Worm (Caenorhabditis elegans) whole organism, L4 larva: ENCODE data around the gene H29C22.1.

Experiments used
- aha-1 ChIP-seq: fragments of 150-350 bp; peaks from one replicate; lab custom pipeline; 2014; ENCODE audit warnings: missing biosample characterization, missing genetic modification characterization
- aly-2 ChIP-seq: sonication (generic microtip); optimal IDR thresholded peaks from 2 replicates; lab custom pipeline; 2018; ENCODE audit warnings: missing biosample characterization, missing genetic modification characterization
- ama-1 ChIP-seq: fragments of 150-350 bp; optimal IDR thresholded peaks from 2 replicates; lab custom pipeline; 2014; ENCODE audit warnings: inconsistent platforms, mixed read lengths
- daf-12 ChIP-seq: fragments of 150-350 bp; optimal IDR thresholded peaks from 2 replicates; lab custom pipeline; 2014; ENCODE audit warnings: missing biosample characterization, missing genetic modification reagents, missing genetic modification characterization
- hlh-11 ChIP-seq: fragments of 200-800 bp; sonication (Bioruptor generic); optimal IDR thresholded peaks from 2 replicates; lab custom pipeline; 2018; ENCODE audit warnings: mild to moderate bottlenecking, missing genetic modification characterization, missing compliant biosample characterization
- hlh-30 ChIP-seq: sonication (generic microtip); optimal IDR thresholded peaks from 2 replicates; lab custom pipeline; 2017; ENCODE audit warnings: antibody characterized with exemption, mild to moderate bottlenecking, missing genetic modification characterization, missing compliant biosample characterization; ENCODE audit not compliant: insufficient read depth
- hmg-1.1 ChIP-seq: fragments of 200-800 bp; sonication (Bioruptor generic); IDR thresholded peaks from 2 replicates; pipeline ENCODE4 v1.3.6; 2022; ENCODE audit warnings: missing genetic modification reagents, missing genetic modification characterization, missing compliant biosample characterization
- lim-7 ChIP-seq: fragments of 200-800 bp; sonication (Bioruptor generic); IDR thresholded peaks from 2 replicates; pipeline ENCODE4 v1.3.6; 2022; ENCODE audit warnings: missing genetic modification characterization, missing compliant biosample characterization
- lin-1 ChIP-seq: fragments of 200-800 bp; sonication (Bioruptor generic); IDR thresholded peaks from 2 replicates; pipeline ENCODE4 v1.3.6; 2022; ENCODE audit warnings: missing genetic modification reagents, missing genetic modification characterization, missing compliant biosample characterization
- lin-29 ChIP-seq: fragments of 200-800 bp; sonication (Bioruptor generic); IDR thresholded peaks from 2 replicates; pipeline ENCODE4 v1.3.6; 2022; ENCODE audit warnings: missing genetic modification reagents, missing genetic modification characterization, missing compliant biosample characterization
- lir-3 ChIP-seq: sonication (generic microtip); optimal IDR thresholded peaks from 2 replicates; lab custom pipeline; 2016; ENCODE audit warnings: mild to moderate bottlenecking, missing genetic modification characterization, missing compliant biosample characterization
- lsy-2 ChIP-seq, 2 experiments: fragments of 150-350 bp in 1 of 2; sonication (generic microtip) in 1 of 2; optimal IDR thresholded peaks; 2 replicates each; lab custom pipeline; 2014 to 2017; ENCODE audit warnings: missing biosample characterization in 2 of 2, missing genetic modification characterization in 2 of 2
- madf-5 ChIP-seq, 2 experiments: fragments of 200-800 bp; sonication (Bioruptor generic); IDR thresholded peaks; 2 replicates each; pipeline ENCODE4 v1.3.6; 2022; ENCODE audit warnings: missing compliant biosample characterization in 2 of 2, missing genetic modification characterization in 2 of 2
- mdl-1 ChIP-seq, 2 experiments: fragments of 150-350 bp in 1 of 2; sonication (generic microtip) in 1 of 2; optimal IDR thresholded peaks; 2 replicates each; lab custom pipeline; 2014 to 2017; ENCODE audit warnings: missing biosample characterization in 2 of 2, missing genetic modification characterization in 2 of 2
- mxl-2 ChIP-seq: fragments of 200-800 bp; sonication (Bioruptor generic); conservative IDR thresholded peaks from 2 replicates; pipeline ENCODE4 v1.3.6; 2022; ENCODE audit warnings: missing genetic modification reagents, missing genetic modification characterization, missing compliant biosample characterization
- mxl-3 ChIP-seq: fragments of 200-800 bp; sonication (Bioruptor generic); optimal IDR thresholded peaks from 2 replicates; lab custom pipeline; 2018; ENCODE audit warnings: mild to moderate bottlenecking, missing genetic modification characterization, missing compliant biosample characterization
- nhr-11 ChIP-seq: fragments of 150-350 bp; optimal IDR thresholded peaks from 2 replicates; lab custom pipeline; 2014; ENCODE audit warnings: missing biosample characterization, missing genetic modification characterization
- nhr-237 ChIP-seq: sonication (generic microtip); optimal IDR thresholded peaks from 2 replicates; lab custom pipeline; 2017; ENCODE audit warnings: missing biosample characterization, missing genetic modification characterization
- nhr-48 ChIP-seq: sonication (generic microtip); optimal IDR thresholded peaks from 2 replicates; lab custom pipeline; 2016; ENCODE audit warnings: mild to moderate bottlenecking, missing genetic modification characterization, missing compliant biosample characterization
- nhr-6 ChIP-seq: fragments of 150-350 bp; optimal IDR thresholded peaks from 2 replicates; lab custom pipeline; 2014; ENCODE audit warnings: missing biosample characterization, missing genetic modification characterization
- nhr-77 ChIP-seq: fragments of 150-350 bp; optimal IDR thresholded peaks from 2 replicates; lab custom pipeline; 2014; ENCODE audit warnings: missing biosample characterization, missing genetic modification characterization
- php-3 ChIP-seq: fragments of 200-800 bp; sonication (Bioruptor generic); IDR thresholded peaks from 2 replicates; pipeline ENCODE4 v1.3.6; 2022; ENCODE audit warnings: missing genetic modification reagents, missing genetic modification characterization, missing compliant biosample characterization
- set-16 ChIP-seq: fragments of 200-800 bp; sonication (Bioruptor generic); IDR thresholded peaks from 2 replicates; pipeline ENCODE4 v1.3.6; 2022; ENCODE audit warnings: missing genetic modification reagents, missing genetic modification characterization, missing compliant biosample characterization
- spr-1 ChIP-seq: sonication (generic microtip); optimal IDR thresholded peaks from 2 replicates; lab custom pipeline; 2016; ENCODE audit warnings: mild to moderate bottlenecking, missing genetic modification characterization, missing compliant biosample characterization
- spr-3 ChIP-seq: fragments of 200-800 bp; sonication (Bioruptor generic); optimal IDR thresholded peaks from 2 replicates; lab custom pipeline; 2018; ENCODE audit warnings: mild to moderate bottlenecking, missing genetic modification characterization, missing compliant biosample characterization
- tag-97 ChIP-seq: fragments of 200-800 bp; sonication (Bioruptor generic); IDR thresholded peaks from 2 replicates; pipeline ENCODE4 v1.3.6; 2022; ENCODE audit warnings: missing genetic modification characterization, missing compliant biosample characterization
- unc-62 ChIP-seq, 3 experiments: fragments of 150-350 bp in 1 of 3; sonication (generic microtip); optimal IDR thresholded peaks in 2 of 3; peaks in 1 of 3; 1 replicate in 1 of 3; 2 replicates in 2 of 3; lab custom pipeline; 2014 to 2017; ENCODE audit warnings: missing biosample characterization in 3 of 3, missing genetic modification characterization in 3 of 3, missing genetic modification reagents in 3 of 3, missing genotype in 1 of 3
- vab-7 ChIP-seq: fragments of 200-800 bp; sonication (Bioruptor generic); IDR thresholded peaks from 2 replicates; pipeline ENCODE4 v1.3.6; 2022; ENCODE audit warnings: missing genetic modification reagents, missing genetic modification characterization, missing compliant biosample characterization
- zfp-2 ChIP-seq: sonication (generic microtip); optimal IDR thresholded peaks from 2 replicates; lab custom pipeline; 2016; ENCODE audit warnings: mild to moderate bottlenecking, missing genetic modification characterization, missing compliant biosample characterization
- zfp-3 ChIP-seq: fragments of 200-800 bp; sonication (Bioruptor generic); conservative IDR thresholded peaks from 2 replicates; pipeline ENCODE4 v1.3.6; 2022; ENCODE audit warnings: missing genetic modification reagents, missing genetic modification characterization, missing compliant biosample characterization

Gene H29C22.1

DNA sequence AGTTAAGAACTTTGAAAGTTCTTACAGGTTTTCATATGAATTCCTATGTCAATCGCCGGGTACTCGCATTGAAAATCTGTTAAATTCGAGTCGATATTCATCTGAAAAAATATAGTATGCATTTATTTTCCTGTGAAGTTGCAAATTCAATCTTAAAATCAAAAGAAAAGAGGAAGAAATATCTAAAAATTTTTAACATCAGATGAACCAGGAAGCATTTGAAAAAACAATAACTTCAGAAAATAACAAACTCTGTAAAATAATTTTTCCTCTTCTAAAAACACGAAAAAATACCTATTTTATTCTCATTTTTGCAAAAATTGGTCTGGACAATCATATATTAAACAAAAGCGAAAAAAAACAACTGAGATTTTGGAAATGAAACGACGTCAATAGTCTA, 8.0 kb upstream of the H29C22.1 start, which contains the start of gene npr-7:
npr-7 (minus strand) TSS at position 101 of the 400 bp plus-strand sequence.
- TF ChIP-seq nhr-11 (no peak), mdl-1 (tag; optimal IDR thresholded peaks at IDR 0.05; lab: Kevin White, UChicago) (no peak), mxl-2 (GFP tag; lab: Robert Waterston, UW) (no peak), set-16 (GFP tag; lab: Robert Waterston, UW) (no peak), hlh-11 (no peak), lsy-2 (tag; optimal IDR thresholded peaks at IDR 0.05; lab: Kevin White, UChicago) (no peak), daf-12 (tag; lab: Kevin White, UChicago) (no peak), nhr-237 (tag; lab: Kevin White, UChicago) (no peak), lir-3 (tag; lab: Kevin White, UChicago) (no peak), spr-3 (GFP tag; lab: Kevin White, UChicago) (no peak), hmg-1.1 (GFP tag; lab: Robert Waterston, UW) (no peak), ama-1 (no peak), madf-5 (GFP tag; IDR thresholded peaks at IDR 0.05; lab: Robert Waterston, UW) (no peak)

DNA sequence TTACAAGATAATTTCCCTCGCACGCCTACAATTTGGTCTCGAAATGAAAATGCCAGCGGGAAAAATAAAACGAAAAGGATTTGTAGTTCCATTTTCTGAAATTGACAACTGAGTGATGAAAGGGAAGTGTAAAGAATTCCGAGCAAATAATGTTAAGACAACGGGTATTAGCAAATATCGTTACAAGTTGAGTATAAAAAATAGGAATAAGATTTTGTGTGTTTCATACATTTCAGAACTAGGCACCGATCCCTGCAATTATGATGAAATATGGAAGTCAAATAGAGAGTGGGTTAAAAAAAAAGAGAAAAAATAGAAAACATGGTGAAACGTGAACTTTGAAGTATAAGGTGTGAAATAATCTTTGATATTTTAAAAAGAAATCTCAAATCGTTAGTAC, 3.3 kb upstream of the H29C22.1 start, which contains the start of gene ttr-38:
ttr-38 (minus strand) TSS at position 101 of the 400 bp plus-strand sequence.
- TF ChIP-seq aly-2: no peak
- TF ChIP-seq, all 104 proteins: peak for 0

DNA sequence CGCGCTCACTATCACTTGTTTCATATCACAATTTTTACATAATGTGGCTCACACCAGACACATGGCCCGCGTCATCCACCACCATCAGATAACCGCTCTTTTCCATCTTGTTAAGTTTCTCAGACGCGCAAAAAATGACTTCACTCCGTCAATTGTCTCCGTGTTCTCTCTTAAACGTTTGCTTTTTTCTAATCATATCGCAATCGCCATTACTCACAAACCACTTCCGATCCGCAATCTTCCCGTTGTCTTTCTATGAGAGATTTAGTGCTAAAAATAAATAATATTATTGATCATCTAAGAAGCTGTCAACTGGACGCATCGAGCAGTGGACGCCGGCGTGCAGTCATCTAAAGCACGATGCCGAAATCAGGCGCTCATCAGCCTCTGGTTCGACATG, 7.7 kb downstream of the H29C22.1 start, which contains the start of gene tmc-2:
tmc-2 (plus strand) TSS at position 301 of the 400 bp plus-strand sequence.
- no peak for TF ChIP-seq lin-29 (GFP tag; lab: Robert Waterston, UW)
- TF ChIP-seq lin-1 (GFP tag; lab: Robert Waterston, UW): no peak
- no peak for TF ChIP-seq vab-7 (GFP tag; lab: Robert Waterston, UW)
- no peak for TF ChIP-seq spr-1 (tag; lab: Kevin White, UChicago)
- no peak for TF ChIP-seq zfp-3 (GFP tag; lab: Robert Waterston, UW)
- TF ChIP-seq, all 104 proteins: peak for 0

DNA sequence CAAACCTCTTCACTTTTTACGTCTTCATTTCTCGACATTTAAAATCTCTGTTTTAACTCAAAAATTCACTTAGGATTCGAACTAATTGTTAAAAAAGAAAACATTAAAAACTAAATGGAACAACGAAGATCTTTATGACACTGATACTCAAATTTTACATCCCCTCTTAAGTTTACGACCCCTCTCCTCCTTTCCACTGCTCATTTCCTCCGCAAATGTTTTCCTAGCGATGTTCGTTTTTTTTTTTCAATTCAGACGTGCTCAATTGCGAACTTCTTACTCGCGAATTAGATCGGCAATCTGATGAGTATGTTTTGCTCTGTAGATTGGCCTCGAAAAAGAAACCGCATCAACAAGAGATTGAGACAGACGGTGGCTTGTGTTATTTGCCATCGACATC, 8.4 kb downstream of the H29C22.1 start:
- no peak for TF ChIP-seq spr-3 (GFP tag; lab: Kevin White, UChicago)
- peak in 1 of 2 experiments; percentile 95 for TF ChIP-seq unc-62 (GFP tag; optimal IDR thresholded peaks at IDR 0.05 in 1 of 2; lab: Kevin White, UChicago)
- no peak for TF ChIP-seq unc-62 (tag; optimal IDR thresholded peaks at IDR 0.05; lab: Kevin White, UChicago)

DNA sequence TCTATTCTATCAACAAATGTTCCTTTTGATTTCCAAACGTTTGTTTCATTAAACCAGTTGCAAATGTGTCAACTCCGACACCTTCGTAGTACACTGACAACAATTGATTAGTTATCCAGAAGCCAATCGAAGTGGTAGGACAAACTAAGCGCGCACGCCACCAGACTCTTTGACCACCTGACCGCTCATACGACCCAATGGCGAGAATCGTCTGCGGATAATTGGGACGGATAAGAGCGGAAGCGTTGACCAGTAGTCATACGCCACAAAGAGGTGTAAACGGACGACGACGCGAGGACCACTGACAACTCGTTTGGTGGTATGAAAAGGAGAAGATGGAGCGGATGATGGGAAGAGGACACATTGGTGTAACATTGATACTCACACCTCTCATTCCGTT, 10.7 kb downstream of the H29C22.1 start:
- peak; percentile 33 for TF ChIP-seq hlh-30
- no peak for TF ChIP-seq tag-97 (GFP tag; lab: Robert Waterston, UW)
- TF ChIP-seq mxl-3: no peak
- peak in 1 of 2 experiments; percentile 60 for TF ChIP-seq unc-62 (GFP tag; optimal IDR thresholded peaks at IDR 0.05 in 1 of 2; lab: Kevin White, UChicago)
- no peak for TF ChIP-seq unc-62 (tag; optimal IDR thresholded peaks at IDR 0.05; lab: Kevin White, UChicago)
- peak; percentile 28 for TF ChIP-seq hlh-11
- TF ChIP-seq aha-1 (tag; lab: Kevin White, UChicago): peak; percentile 49
- no peak for TF ChIP-seq lin-29 (GFP tag; lab: Robert Waterston, UW)
- no peak for TF ChIP-seq zfp-2 (tag; lab: Kevin White, UChicago)

DNA sequence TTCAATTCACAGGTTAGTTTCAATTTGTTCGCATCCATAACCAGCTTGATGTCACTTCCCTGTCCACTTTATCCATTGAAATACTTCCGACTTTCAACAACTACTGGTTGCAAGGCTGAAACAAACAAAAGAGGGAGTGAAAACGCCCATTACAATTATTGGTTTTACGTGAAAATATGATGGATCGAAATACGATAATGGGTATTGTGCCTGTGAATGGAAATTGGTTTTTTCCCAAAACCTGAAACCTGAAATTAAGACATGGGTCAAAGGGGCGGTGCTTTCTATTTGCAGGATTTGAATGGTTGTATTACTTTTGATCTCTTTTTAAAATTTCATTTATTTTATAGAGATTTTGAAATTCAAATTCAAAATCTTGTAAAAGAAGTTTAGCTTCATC, 12.3 kb downstream of the H29C22.1 start, which contains the start of gene B0416.2:
B0416.2 (plus strand) TSS at position 301 of the 400 bp plus-strand sequence.
- TF ChIP-seq php-3: no peak
- TF ChIP-seq nhr-237 (tag; lab: Kevin White, UChicago): no peak
- TF ChIP-seq nhr-48 (tag; lab: Kevin White, UChicago): no peak
- no peak for TF ChIP-seq nhr-6 (tag; lab: Kevin White, UChicago)
- TF ChIP-seq lim-7 (GFP tag; lab: Robert Waterston, UW): no peak
- TF ChIP-seq nhr-77 (tag; lab: Kevin White, UChicago): no peak
- no peak for TF ChIP-seq daf-12 (tag; lab: Kevin White, UChicago)
